Worm (Caenorhabditis elegans): ENCODE results near the gene T07G12.5.
"Not testable (repeated sequence)": the region's sequence is repeated elsewhere in the genome, so short reads cannot be mapped to it uniquely, and the experiment has no call there.

- not testable (repeated sequence) for TF ChIP-seq let-526 (GFP tag; IDR thresholded peaks at IDR 0.05); attf-5 (GFP tag; optimal IDR thresholded peaks at IDR 0.05); Y95B8A.8 (GFP tag; IDR thresholded peaks at IDR 0.05); hlh-12 (tag; optimal IDR thresholded peaks at IDR 0.05); cebp-2 (GFP tag; IDR thresholded peaks at IDR 0.05)
Measured at ce11 chrIV:10552993-10553392, 8.1 kb upstream of the T07G12.5 start.
